Fruit fly (Drosophila melanogaster) whole organism, embryonic: ENCODE data around the gene TotM.

Experiments
- Abd-B ChIP-seq: fragments of 200-800 bp; sonication (Bioruptor generic); optimal IDR thresholded peaks from 2 replicates; lab custom pipeline; 2018; ENCODE audit warnings: missing biosample characterization, mild to moderate bottlenecking, missing genetic modification characterization, moderate library complexity
- Ada2b ChIP-seq: fragments of 200-800 bp; sonication (Bioruptor generic); IDR thresholded peaks from 2 replicates; pipeline ENCODE4 v1.3.6; 2022; ENCODE audit warnings: missing biosample characterization, missing genetic modification characterization
- CG10654 ChIP-seq: fragments of 200-800 bp; sonication (Bioruptor generic); optimal IDR thresholded peaks from 2 replicates; lab custom pipeline; 2016; ENCODE audit warnings: missing biosample characterization, missing genetic modification characterization
- CG11695 ChIP-seq: fragments of 200-800 bp; sonication (Bioruptor generic); IDR thresholded peaks from 3 replicates; pipeline ENCODE4 v1.3.6; 2022; ENCODE audit warnings: missing biosample characterization, missing genetic modification characterization
- CG12236 ChIP-seq: fragments of 200-800 bp; sonication (Bioruptor generic); optimal IDR thresholded peaks from 2 replicates; lab custom pipeline; 2016; ENCODE audit warnings: missing biosample characterization, missing genetic modification characterization
- CG12744 ChIP-seq: fragments of 200-800 bp; sonication (Bioruptor generic); optimal IDR thresholded peaks from 2 replicates; lab custom pipeline; 2016; ENCODE audit warnings: missing biosample characterization, missing genetic modification characterization
- CG14014 ChIP-seq: fragments of 200-800 bp; sonication (Bioruptor generic); IDR thresholded peaks from 2 replicates; pipeline ENCODE4 v1.3.6; 2022; ENCODE audit warnings: missing biosample characterization, missing genetic modification characterization
- CG16863 ChIP-seq: fragments of 200-800 bp; sonication (Bioruptor generic); optimal IDR thresholded peaks from 3 replicates; lab custom pipeline; 2016; ENCODE audit warnings: missing biosample characterization, missing genetic modification characterization
- CG17359 ChIP-seq: fragments of 200-800 bp; sonication (Bioruptor generic); optimal IDR thresholded peaks from 3 replicates; lab custom pipeline; 2018; ENCODE audit warnings: missing biosample characterization, mild to moderate bottlenecking, missing genetic modification characterization, moderate library complexity
- CG18476 ChIP-seq: fragments of 200-800 bp; sonication (Bioruptor generic); optimal IDR thresholded peaks from 2 replicates; lab custom pipeline; 2016; ENCODE audit warnings: missing biosample characterization, mild to moderate bottlenecking, missing genetic modification characterization
- CG30020 ChIP-seq: fragments of 200-800 bp; optimal IDR thresholded peaks from 2 replicates; lab custom pipeline; 2019; ENCODE audit warnings: missing biosample characterization, mild to moderate bottlenecking, missing genetic modification characterization, moderate library complexity
- CG31365 ChIP-seq: fragments of 200-800 bp; sonication (Bioruptor generic); optimal IDR thresholded peaks from 2 replicates; lab custom pipeline; 2018; ENCODE audit warnings: missing biosample characterization, mild to moderate bottlenecking, missing genetic modification characterization
- CG34422 ChIP-seq: fragments of 200-800 bp; sonication (Bioruptor generic); IDR thresholded peaks from 3 replicates; pipeline ENCODE4 v1.3.6; 2022; ENCODE audit warnings: missing biosample characterization, missing genetic modification characterization
- CG3847 ChIP-seq: fragments of 200-800 bp; sonication (Bioruptor generic); IDR thresholded peaks from 2 replicates; pipeline ENCODE4 v1.3.6; 2022; ENCODE audit warnings: missing biosample characterization, missing genetic modification characterization
- CG3995 ChIP-seq: fragments of 200-800 bp; sonication (Bioruptor generic); optimal IDR thresholded peaks from 3 replicates; lab custom pipeline; 2016; ENCODE audit warnings: missing biosample characterization, missing genetic modification characterization
- CG4360 ChIP-seq: fragments of 200-800 bp; sonication (Bioruptor generic); IDR thresholded peaks from 2 replicates; pipeline ENCODE4 v1.3.6; 2022; ENCODE audit warnings: missing biosample characterization, missing genetic modification characterization
- CG43689 ChIP-seq: fragments of 200-800 bp; sonication (Bioruptor generic); IDR thresholded peaks from 2 replicates; pipeline ENCODE4 v1.3.6; 2022; ENCODE audit warnings: missing biosample characterization, missing genetic modification characterization
- CG4404 ChIP-seq: fragments of 200-800 bp; sonication (Bioruptor generic); IDR thresholded peaks from 2 replicates; pipeline ENCODE4 v1.3.6; 2022; ENCODE audit warnings: missing biosample characterization, missing genetic modification characterization
- CG7357 ChIP-seq: fragments of 200-800 bp; sonication (Bioruptor generic); IDR thresholded peaks from 3 replicates; pipeline ENCODE4 v1.3.6; 2022; ENCODE audit warnings: missing biosample characterization, missing genetic modification characterization
- CG7745 ChIP-seq: fragments of 200-800 bp; sonication (Bioruptor generic); optimal IDR thresholded peaks from 2 replicates; lab custom pipeline; 2018; ENCODE audit warnings: missing biosample characterization, mild to moderate bottlenecking, missing genetic modification characterization, moderate library complexity
- CG8765 ChIP-seq: fragments of 200-800 bp; sonication (Bioruptor generic); IDR thresholded peaks from 2 replicates; pipeline ENCODE4 v1.3.6; 2022; ENCODE audit warnings: missing biosample characterization, missing genetic modification characterization
- CG9727 ChIP-seq: fragments of 200-800 bp; sonication (Bioruptor generic); optimal IDR thresholded peaks from 3 replicates; lab custom pipeline; 2017; ENCODE audit warnings: missing biosample characterization, mild to moderate bottlenecking, missing genetic modification characterization
- CTCF ChIP-seq: fragments of 200-800 bp; sonication (Bioruptor generic); optimal IDR thresholded peaks from 2 replicates; lab custom pipeline; 2017; ENCODE audit warnings: missing biosample characterization, mild to moderate bottlenecking, missing genetic modification characterization, moderate library complexity
- Dll ChIP-seq: fragments of 200-800 bp; sonication (Bioruptor generic); IDR thresholded peaks from 4 replicates; pipeline ENCODE4 v1.3.6; 2022; ENCODE audit warnings: missing biosample characterization, missing genetic modification characterization; ENCODE audit not compliant: partially characterized antibody
- Doc3 ChIP-seq: fragments of 200-800 bp; sonication (Bioruptor generic); IDR thresholded peaks from 3 replicates; pipeline ENCODE4 v1.3.6; 2022; ENCODE audit warnings: missing biosample characterization, missing genetic modification characterization; ENCODE audit not compliant: partially characterized antibody
- Dp ChIP-seq: fragments of 200-800 bp; sonication (Bioruptor generic); optimal IDR thresholded peaks from 2 replicates; lab custom pipeline; 2018; ENCODE audit warnings: missing biosample characterization, mild to moderate bottlenecking, missing genetic modification characterization, moderate library complexity
- Gug ChIP-seq: fragments of 200-800 bp; sonication (Bioruptor generic); IDR thresholded peaks from 4 replicates; pipeline ENCODE4 v1.3.6; 2022; ENCODE audit warnings: missing biosample characterization, missing genetic modification characterization
- HmgD ChIP-seq: fragments of 200-800 bp; sonication (Bioruptor generic); optimal IDR thresholded peaks from 3 replicates; lab custom pipeline; 2016; ENCODE audit warnings: missing biosample characterization, missing genetic modification characterization
- Mad ChIP-seq: fragments of 200-800 bp; sonication (Bioruptor generic); optimal IDR thresholded peaks from 2 replicates; lab custom pipeline; 2016; ENCODE audit warnings: missing biosample characterization, missing genetic modification characterization
- Meics ChIP-seq: fragments of 200-800 bp; sonication (Bioruptor generic); optimal IDR thresholded peaks from 2 replicates; lab custom pipeline; 2017; ENCODE audit warnings: missing biosample characterization, mild to moderate bottlenecking, missing genetic modification characterization
- Mes4 ChIP-seq: fragments of 200-800 bp; sonication (Bioruptor generic); optimal IDR thresholded peaks from 2 replicates; lab custom pipeline; 2016; ENCODE audit warnings: missing biosample characterization, missing genetic modification characterization
- Mrtf ChIP-seq: fragments of 200-800 bp; sonication (Bioruptor generic); IDR thresholded peaks from 3 replicates; pipeline ENCODE4 v1.3.6; 2022; ENCODE audit warnings: missing biosample characterization, missing genetic modification characterization
- Nf-YC ChIP-seq: fragments of 200-800 bp; optimal IDR thresholded peaks from 3 replicates; lab custom pipeline; 2019; ENCODE audit warnings: missing biosample characterization, mild to moderate bottlenecking, missing genetic modification characterization, moderate library complexity
- Pdp1 ChIP-seq, 2 experiments: fragments of 200-800 bp; sonication (Bioruptor generic); optimal IDR thresholded peaks; 3 replicates each; lab custom pipeline; 2016; ENCODE audit warnings: missing biosample characterization in 2 of 2, missing genetic modification characterization in 2 of 2, mild to moderate bottlenecking in 1 of 2, moderate library complexity in 1 of 2
- Side ChIP-seq: fragments of 200-800 bp; sonication (Bioruptor generic); optimal IDR thresholded peaks from 2 replicates; lab custom pipeline; 2016; ENCODE audit warnings: missing biosample characterization, missing genetic modification characterization
- Sin3A ChIP-seq: fragments of >200 bp; optimal IDR thresholded peaks from 2 replicates; lab custom pipeline; 2018
- ase ChIP-seq: fragments of 200-800 bp; sonication (Bioruptor generic); IDR thresholded peaks from 3 replicates; pipeline ENCODE4 v1.3.6; 2022; ENCODE audit warnings: missing biosample characterization, missing genetic modification characterization
- bbx ChIP-seq: fragments of 200-800 bp; sonication (Bioruptor generic); IDR thresholded peaks from 2 replicates; pipeline ENCODE4 v1.3.6; 2022; ENCODE audit warnings: missing biosample characterization, missing genetic modification characterization; ENCODE audit not compliant: partially characterized antibody
- chif ChIP-seq, 2 experiments: fragments of 200-800 bp; sonication (Bioruptor generic); optimal IDR thresholded peaks; 3 replicates each; lab custom pipeline; 2016; ENCODE audit warnings: missing biosample characterization in 2 of 2, missing genetic modification characterization in 2 of 2
- ci ChIP-seq: fragments of 200-800 bp; sonication (Bioruptor generic); IDR thresholded peaks from 3 replicates; pipeline ENCODE4 v1.3.6; 2022; ENCODE audit warnings: missing biosample characterization, missing genetic modification characterization
- exex ChIP-seq: fragments of 200-800 bp; sonication (Bioruptor generic); optimal IDR thresholded peaks from 4 replicates; lab custom pipeline; 2018; ENCODE audit warnings: missing biosample characterization, mild to moderate bottlenecking, missing genetic modification characterization, moderate library complexity
- ham ChIP-seq: fragments of 200-800 bp; sonication (Bioruptor generic); IDR thresholded peaks from 2 replicates; pipeline ENCODE4 v1.3.6; 2022; ENCODE audit warnings: missing biosample characterization, missing genetic modification characterization
- her ChIP-seq: fragments of 200-800 bp; sonication (Bioruptor generic); optimal IDR thresholded peaks from 2 replicates; lab custom pipeline; 2016; ENCODE audit warnings: missing biosample characterization, missing genetic modification characterization
- insv ChIP-seq, 2 experiments: fragments of 200-800 bp; sonication (Bioruptor generic); optimal IDR thresholded peaks; 3 replicates each; lab custom pipeline; 2016 to 2018; ENCODE audit warnings: missing biosample characterization in 2 of 2, missing genetic modification characterization in 2 of 2
- inv ChIP-seq: fragments of 200-800 bp; sonication (Bioruptor generic); IDR thresholded peaks from 2 replicates; pipeline ENCODE4 v1.3.6; 2022; ENCODE audit warnings: missing biosample characterization, missing genetic modification characterization; ENCODE audit not compliant: partially characterized antibody
- knrl ChIP-seq: fragments of 200-800 bp; sonication (Bioruptor generic); IDR thresholded peaks from 3 replicates; pipeline ENCODE4 v1.3.6; 2022; ENCODE audit warnings: missing biosample characterization, missing genetic modification characterization; ENCODE audit not compliant: partially characterized antibody
- lov ChIP-seq, 2 experiments: fragments of 200-800 bp in 1 of 2; fragments of >200 bp in 1 of 2; sonication (Bioruptor generic) in 1 of 2; IDR thresholded peaks in 1 of 2; optimal IDR thresholded peaks in 1 of 2; 2 replicates in 1 of 2; 3 replicates in 1 of 2; pipeline versions ENCODE4 v1.3.6 to Lab custom; 2017 to 2022; ENCODE audit warnings: missing biosample characterization in 1 of 2, missing genetic modification characterization in 1 of 2
- nau ChIP-seq: fragments of 200-800 bp; sonication (Bioruptor generic); optimal IDR thresholded peaks from 3 replicates; lab custom pipeline; 2017; ENCODE audit warnings: missing biosample characterization, mild to moderate bottlenecking, missing genetic modification characterization, missing genetic modification reagents
- sd ChIP-seq: fragments of 200-800 bp; sonication (Bioruptor generic); optimal IDR thresholded peaks from 3 replicates; lab custom pipeline; 2018; ENCODE audit warnings: missing biosample characterization, mild to moderate bottlenecking, missing genetic modification characterization, moderate library complexity
- sens-2 ChIP-seq: fragments of 200-800 bp; sonication (Bioruptor generic); IDR thresholded peaks from 2 replicates; pipeline ENCODE4 v1.3.6; 2022; ENCODE audit warnings: missing biosample characterization, missing genetic modification characterization
- sob ChIP-seq: fragments of 200-800 bp; sonication (Bioruptor generic); IDR thresholded peaks from 2 replicates; pipeline ENCODE4 v1.3.6; 2022; ENCODE audit warnings: missing biosample characterization, missing genetic modification characterization
- ssp ChIP-seq: fragments of 200-800 bp; sonication (Bioruptor generic); IDR thresholded peaks from 2 replicates; pipeline ENCODE4 v1.3.6; 2022; ENCODE audit warnings: missing biosample characterization, missing genetic modification characterization

Gene TotM

DNA sequence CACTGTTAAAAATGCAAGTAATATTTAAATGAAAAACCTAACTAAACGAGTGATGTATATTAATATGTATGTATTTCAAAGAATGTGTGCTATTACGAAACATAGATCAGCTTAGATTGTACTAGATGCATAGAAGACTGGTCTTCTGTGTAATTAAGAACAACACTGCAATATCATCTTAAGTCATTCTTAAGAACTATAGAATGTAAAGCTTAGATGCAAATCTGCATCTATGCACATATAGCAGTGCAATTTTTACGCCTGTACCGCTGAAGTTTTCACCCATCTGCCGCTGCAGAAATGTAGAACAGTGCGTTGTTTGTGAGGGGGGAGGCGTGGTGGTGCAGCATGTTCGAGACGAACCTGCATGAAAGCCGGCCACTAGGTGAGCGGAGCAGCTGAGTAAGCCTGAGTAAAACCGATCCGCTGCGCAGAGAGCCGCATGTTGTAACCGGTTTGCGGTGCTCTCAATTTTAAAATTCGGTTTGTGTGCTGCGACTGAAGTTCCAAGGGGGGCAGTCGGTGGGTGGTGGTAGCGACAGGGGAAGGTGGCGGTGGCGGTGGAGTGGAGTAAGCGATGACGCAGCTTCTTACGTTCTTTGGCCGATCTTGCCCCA is 32.9 kb upstream of the TotM start (continued):
- TF ChIP-seq CG3995 (GFP tag; lab: Kevin White, UChicago) (no peak), CG12236 (GFP tag; lab: Kevin White, UChicago) (no peak), her (GFP tag; lab: Kevin White, UChicago) (no peak), Dp (GFP tag; lab: Kevin White, UChicago) (no peak), CG12744 (no peak), Sin3A (no peak), CG3847 (no peak), Side (no peak), Gug (GFP tag; lab: Robert Waterston, UW) (no peak), lov (optimal IDR thresholded peaks at IDR 0.05; lab: Kevin White, UChicago) (no peak), lov (GFP tag; IDR thresholded peaks at IDR 0.05; lab: Robert Waterston, UW) (no peak), Meics (GFP tag; lab: Kevin White, UChicago) (no peak), ssp (GFP tag; lab: Robert Waterston, UW) (no peak), Pdp1 (GFP tag; optimal IDR thresholded peaks at IDR 0.05; lab: Kevin White, UChicago) (no peak), CG7745 (tag; lab: Kevin White, UChicago) (no peak), Ada2b (GFP tag; lab: Robert Waterston, UW) (no peak), ham (GFP tag; lab: Robert Waterston, UW) (no peak), CG17359 (tag; lab: Kevin White, UChicago) (no peak), sob (no peak), ci (no peak), bbx (GFP tag; lab: Robert Waterston, UW) (no peak), CG4360 (GFP tag; lab: Robert Waterston, UW) (no peak), CG8765 (GFP tag; lab: Robert Waterston, UW) (no peak), insv (GFP tag; optimal IDR thresholded peaks at IDR 0.05; lab: Kevin White, UChicago) (no peak), Mrtf (peak; percentile 30; the same call in 1 of the 3 replicates), CG18476 (GFP tag; lab: Kevin White, UChicago) (no peak), Abd-B (no peak), CG4404 (GFP tag; lab: Robert Waterston, UW) (no peak), CTCF (GFP tag; lab: Kevin White, UChicago) (no peak), inv (GFP tag; lab: Robert Waterston, UW) (no peak), chif (GFP tag; optimal IDR thresholded peaks at IDR 0.05; lab: Kevin White, UChicago) (peak in 1 of 2 experiments; percentile 9), nau (no peak), CG43689 (no peak), CG16863 (GFP tag; lab: Kevin White, UChicago) (no peak), Nf-YC (no peak), Doc3 (GFP tag; lab: Robert Waterston, UW) (no peak), knrl (GFP tag; lab: Robert Waterston, UW) (no peak), CG31365 (tag; lab: Kevin White, UChicago) (no peak), Mes4 (GFP tag; lab: Kevin White, UChicago) (no peak), Mad (GFP tag; lab: Kevin White, UChicago) (no peak), exex (tag; lab: Kevin White, UChicago) (no peak), CG7357 (no peak), CG10654 (GFP tag; lab: Kevin White, UChicago) (no peak), ase (GFP tag; lab: Robert Waterston, UW) (no peak), HmgD (GFP tag; lab: Kevin White, UChicago) (no peak), CG30020 (tag; lab: Kevin White, UChicago) (no peak), CG9727 (no peak), sens-2 (GFP tag; lab: Robert Waterston, UW) (no peak), CG14014 (GFP tag; lab: Robert Waterston, UW) (no peak), CG34422 (GFP tag; lab: Robert Waterston, UW) (no peak), Dll (GFP tag; lab: Robert Waterston, UW) (no peak), CG11695 (GFP tag; lab: Robert Waterston, UW) (no peak), sd (tag; lab: Kevin White, UChicago) (no peak)
